Worm (Caenorhabditis elegans) whole organism, L2 larva: ENCODE results near the gene C06C3.4.

ENCODE experiments used
- F13H6.1 ChIP-seq: sonication (generic microtip); optimal IDR thresholded peaks from 2 replicates; lab custom pipeline; 2016; ENCODE audit warnings: missing genetic modification characterization, missing compliant biosample characterization
- Y55F3AM.14 ChIP-seq: fragments of 200-800 bp; sonication (Bioruptor generic); optimal IDR thresholded peaks from 2 replicates; lab custom pipeline; 2018; ENCODE audit warnings: mild to moderate bottlenecking, missing genetic modification characterization, missing compliant biosample characterization
- ZK546.5 ChIP-seq: sonication (generic microtip); optimal IDR thresholded peaks from 2 replicates; lab custom pipeline; 2017; ENCODE audit warnings: missing biosample characterization, missing genetic modification characterization
- ama-1 ChIP-seq: fragments of 150-350 bp; optimal IDR thresholded peaks from 2 replicates; lab custom pipeline; 2018; ENCODE audit warnings: inconsistent platforms
- ceh-16 ChIP-seq: fragments of 150-350 bp; optimal IDR thresholded peaks from 2 replicates; lab custom pipeline; 2014; ENCODE audit warnings: missing biosample characterization, missing genetic modification characterization
- lin-39 ChIP-seq: fragments of 150-350 bp; optimal IDR thresholded peaks from 2 replicates; lab custom pipeline; 2014; ENCODE audit warnings: missing biosample characterization, missing genetic modification reagents, missing genetic modification characterization
- skn-1 ChIP-seq: sonication (generic microtip); optimal IDR thresholded peaks from 2 replicates; lab custom pipeline; 2017; ENCODE audit warnings: missing biosample characterization, missing genetic modification characterization
- unc-39 ChIP-seq: fragments of 150-350 bp; optimal IDR thresholded peaks from 2 replicates; lab custom pipeline; 2014; ENCODE audit warnings: missing biosample characterization, missing genetic modification characterization

- TF ChIP-seq F13H6.1 (tag; lab: Kevin White, UChicago) (no peak), Y55F3AM.14 (no peak), ceh-16 (no peak), ama-1 (no peak), lin-39 (tag; lab: Kevin White, UChicago) (no peak), skn-1 (tag; lab: Kevin White, UChicago) (no peak), ZK546.5 (tag; lab: Kevin White, UChicago) (no peak), unc-39 (tag; lab: Kevin White, UChicago) (no peak)
Measured at ce11 chrII:9379796-9380195, 6.7 kb downstream of the C06C3.4 start, which contains the start of gene srh-48.
